Worm (Caenorhabditis elegans) whole organism, late embryonic: ENCODE data around the gene F13B12.6.

ENCODE experiments used
- C08G9.2 ChIP-seq: sonication (generic microtip); optimal IDR thresholded peaks from 2 replicates; lab custom pipeline; 2016; ENCODE audit warnings: mild to moderate bottlenecking, missing genetic modification characterization, moderate library complexity, missing compliant biosample characterization
- C38D4.7 ChIP-seq: fragments of 200-800 bp; sonication (Bioruptor generic); optimal IDR thresholded peaks from 2 replicates; lab custom pipeline; 2018; ENCODE audit warnings: mild to moderate bottlenecking, missing genetic modification characterization, moderate library complexity, missing compliant biosample characterization
- F13H6.1 ChIP-seq: sonication (generic microtip); optimal IDR thresholded peaks from 2 replicates; lab custom pipeline; 2016; ENCODE audit warnings: missing genetic modification characterization, missing compliant biosample characterization
- T23F11.4 ChIP-seq: fragments of 200-800 bp; sonication (Bioruptor generic); optimal IDR thresholded peaks from 2 replicates; lab custom pipeline; 2018; ENCODE audit warnings: mild to moderate bottlenecking, missing genetic modification characterization, missing compliant biosample characterization
- Y22D7AL.16 ChIP-seq: sonication (generic microtip); optimal IDR thresholded peaks from 2 replicates; lab custom pipeline; 2016; ENCODE audit warnings: missing genetic modification characterization, missing compliant biosample characterization
- ceh-14 ChIP-seq: sonication (generic microtip); optimal IDR thresholded peaks from 2 replicates; lab custom pipeline; 2016; ENCODE audit warnings: missing genotype, missing genetic modification characterization, missing compliant biosample characterization
- ceh-18 ChIP-seq: sonication (generic microtip); optimal IDR thresholded peaks from 2 replicates; lab custom pipeline; 2016; ENCODE audit warnings: missing genetic modification characterization, missing compliant biosample characterization
- ceh-2 ChIP-seq: sonication (generic microtip); optimal IDR thresholded peaks from 2 replicates; lab custom pipeline; 2016; ENCODE audit warnings: missing genotype, missing genetic modification characterization, missing compliant biosample characterization
- ceh-24 ChIP-seq: sonication (generic microtip); optimal IDR thresholded peaks from 2 replicates; lab custom pipeline; 2016; ENCODE audit warnings: mild to moderate bottlenecking, missing genetic modification characterization, missing compliant biosample characterization
- ceh-30 ChIP-seq: fragments of 150-350 bp; optimal IDR thresholded peaks from 2 replicates; lab custom pipeline; 2014; ENCODE audit warnings: missing biosample characterization, missing genetic modification characterization
- ceh-31 ChIP-seq: sonication (generic microtip); optimal IDR thresholded peaks from 2 replicates; lab custom pipeline; 2016; ENCODE audit warnings: missing genetic modification characterization, missing compliant biosample characterization
- ceh-34 ChIP-seq: sonication (generic microtip); optimal IDR thresholded peaks from 2 replicates; lab custom pipeline; 2016; ENCODE audit warnings: mild to moderate bottlenecking, missing genetic modification characterization, missing compliant biosample characterization
- ceh-45 ChIP-seq: fragments of 200-800 bp; sonication (Bioruptor generic); IDR thresholded peaks from 2 replicates; pipeline ENCODE4 v1.3.6; 2022; ENCODE audit warnings: missing genetic modification reagents, missing genetic modification characterization, missing compliant biosample characterization
- ceh-48 ChIP-seq: sonication (generic microtip); optimal IDR thresholded peaks from 2 replicates; lab custom pipeline; 2016; ENCODE audit warnings: missing genetic modification characterization, inconsistent platforms, missing compliant biosample characterization
- ceh-9 ChIP-seq: sonication (generic microtip); optimal IDR thresholded peaks from 2 replicates; lab custom pipeline; 2016; ENCODE audit warnings: mild to moderate bottlenecking, missing genetic modification characterization, inconsistent platforms, missing compliant biosample characterization
- che-1 ChIP-seq: sonication (generic microtip); optimal IDR thresholded peaks from 2 replicates; lab custom pipeline; 2016; ENCODE audit warnings: mild to moderate bottlenecking, missing genetic modification characterization, missing compliant biosample characterization
- dmd-4 ChIP-seq: sonication (generic microtip); optimal IDR thresholded peaks from 2 replicates; lab custom pipeline; 2016; ENCODE audit warnings: borderline replicate concordance, missing genetic modification characterization, missing compliant biosample characterization
- elt-2 ChIP-seq: sonication (generic microtip); optimal IDR thresholded peaks from 2 replicates; lab custom pipeline; 2016; ENCODE audit warnings: missing genetic modification reagents, missing genetic modification characterization, missing compliant biosample characterization
- elt-4 ChIP-seq: sonication (generic microtip); optimal IDR thresholded peaks from 2 replicates; lab custom pipeline; 2016; ENCODE audit warnings: missing genetic modification characterization, missing compliant biosample characterization
- ets-4 ChIP-seq: sonication (generic microtip); optimal IDR thresholded peaks from 2 replicates; lab custom pipeline; 2016; ENCODE audit warnings: missing genetic modification characterization, missing compliant biosample characterization
- fax-1 ChIP-seq: sonication (generic microtip); optimal IDR thresholded peaks from 2 replicates; lab custom pipeline; 2016; ENCODE audit warnings: missing genotype, missing genetic modification characterization, missing compliant biosample characterization
- fkh-10 ChIP-seq: fragments of 150-350 bp; optimal IDR thresholded peaks from 2 replicates; lab custom pipeline; 2014; ENCODE audit warnings: missing biosample characterization, missing genetic modification reagents, missing genetic modification characterization
- fkh-6 ChIP-seq: sonication (generic microtip); optimal IDR thresholded peaks from 2 replicates; lab custom pipeline; 2016; ENCODE audit warnings: missing genetic modification characterization, missing compliant biosample characterization
- hlh-15 ChIP-seq: sonication (generic microtip); optimal IDR thresholded peaks from 2 replicates; lab custom pipeline; 2016; ENCODE audit warnings: missing genetic modification characterization, missing compliant biosample characterization
- hlh-6 ChIP-seq: sonication (generic microtip); optimal IDR thresholded peaks from 2 replicates; lab custom pipeline; 2016; ENCODE audit warnings: missing genotype, missing genetic modification characterization, missing compliant biosample characterization
- hlh-8 ChIP-seq: sonication (generic microtip); optimal IDR thresholded peaks from 2 replicates; lab custom pipeline; 2016; ENCODE audit warnings: missing genotype, missing genetic modification characterization, missing compliant biosample characterization
- lin-11 ChIP-seq: fragments of 200-800 bp; sonication (Bioruptor generic); optimal IDR thresholded peaks from 2 replicates; lab custom pipeline; 2018; ENCODE audit warnings: mild to moderate bottlenecking, missing genetic modification characterization, missing compliant biosample characterization
- madf-2 ChIP-seq: sonication (generic microtip); optimal IDR thresholded peaks from 2 replicates; lab custom pipeline; 2017; ENCODE audit warnings: missing genetic modification characterization, missing compliant biosample characterization
- nfya-1 ChIP-seq: sonication (generic microtip); optimal IDR thresholded peaks from 2 replicates; lab custom pipeline; 2017; ENCODE audit warnings: missing genetic modification characterization, mild to moderate bottlenecking, missing compliant biosample characterization, antibody characterized with exemption, moderate library complexity
- nhr-11 ChIP-seq: fragments of 150-350 bp; optimal IDR thresholded peaks from 2 replicates; lab custom pipeline; 2014; ENCODE audit warnings: missing biosample characterization, missing genetic modification characterization
- nhr-232 ChIP-seq: sonication (generic microtip); optimal IDR thresholded peaks from 2 replicates; lab custom pipeline; 2016; ENCODE audit warnings: missing genetic modification characterization, missing compliant biosample characterization
- npax-4 ChIP-seq: sonication (generic microtip); optimal IDR thresholded peaks from 2 replicates; lab custom pipeline; 2016; ENCODE audit warnings: missing genetic modification characterization, missing compliant biosample characterization
- odd-2 ChIP-seq: sonication (generic microtip); optimal IDR thresholded peaks from 2 replicates; lab custom pipeline; 2017; ENCODE audit warnings: antibody characterized with exemption, mild to moderate bottlenecking, missing genetic modification characterization, missing compliant biosample characterization
- pat-9 ChIP-seq: fragments of 200-800 bp; sonication (Bioruptor generic); optimal IDR thresholded peaks from 2 replicates; lab custom pipeline; 2018; ENCODE audit warnings: mild to moderate bottlenecking, missing genetic modification characterization, moderate library complexity, missing compliant biosample characterization
- pha-4 ChIP-seq: fragments of 150-350 bp; optimal IDR thresholded peaks from 2 replicates; lab custom pipeline; 2018; ENCODE audit warnings: missing biosample characterization, missing genetic modification reagents, missing genetic modification characterization
- pqm-1 ChIP-seq: sonication (generic microtip); optimal IDR thresholded peaks from 2 replicates; lab custom pipeline; 2016; ENCODE audit warnings: missing genetic modification characterization, missing compliant biosample characterization
- pros-1 ChIP-seq: fragments of 150-350 bp; optimal IDR thresholded peaks from 2 replicates; lab custom pipeline; 2014; ENCODE audit warnings: missing biosample characterization, missing genetic modification reagents, missing genetic modification characterization
- ref-2 ChIP-seq: sonication (generic microtip); optimal IDR thresholded peaks from 2 replicates; lab custom pipeline; 2016; ENCODE audit warnings: missing genetic modification characterization, missing compliant biosample characterization
- sdc-2 ChIP-seq: sonication (generic microtip); optimal IDR thresholded peaks from 2 replicates; lab custom pipeline; 2016; ENCODE audit warnings: missing genotype, missing genetic modification characterization, missing compliant biosample characterization
- sox-2 ChIP-seq: fragments of 200-800 bp; sonication (Bioruptor generic); IDR thresholded peaks from 2 replicates; pipeline ENCODE4 v1.3.6; 2022; ENCODE audit warnings: missing genetic modification reagents, missing genetic modification characterization, missing compliant biosample characterization
- sox-4 ChIP-seq: sonication (generic microtip); optimal IDR thresholded peaks from 2 replicates; lab custom pipeline; 2017; ENCODE audit warnings: mild to moderate bottlenecking, missing genetic modification characterization, inconsistent platforms, missing compliant biosample characterization
- tbx-2 ChIP-seq: sonication (generic microtip); optimal IDR thresholded peaks from 2 replicates; lab custom pipeline; 2016; ENCODE audit warnings: missing genetic modification characterization, missing compliant biosample characterization
- tbx-7 ChIP-seq: sonication (generic microtip); optimal IDR thresholded peaks from 2 replicates; lab custom pipeline; 2016; ENCODE audit warnings: missing genotype, missing genetic modification characterization, missing compliant biosample characterization
- ttx-3 ChIP-seq: sonication (generic microtip); optimal IDR thresholded peaks from 2 replicates; lab custom pipeline; 2016; ENCODE audit warnings: missing genetic modification reagents, missing genetic modification characterization, missing compliant biosample characterization
- unc-3 ChIP-seq, 2 experiments: fragments of 200-800 bp in 1 of 2; sonication (Bioruptor generic) in 1 of 2; sonication (generic microtip) in 1 of 2; conservative IDR thresholded peaks in 1 of 2; optimal IDR thresholded peaks in 1 of 2; 2 replicates each; pipeline versions ENCODE4 v1.3.6 to Lab custom; 2016 to 2022; ENCODE audit warnings: missing compliant biosample characterization in 2 of 2, missing genetic modification characterization in 2 of 2, missing genetic modification reagents in 1 of 2
- unc-42 ChIP-seq: sonication (generic microtip); optimal IDR thresholded peaks from 2 replicates; lab custom pipeline; 2016; ENCODE audit warnings: missing genotype, missing genetic modification characterization, missing compliant biosample characterization
- unc-55 ChIP-seq: sonication (generic microtip); optimal IDR thresholded peaks from 2 replicates; lab custom pipeline; 2017; ENCODE audit warnings: missing biosample characterization, missing genetic modification reagents, missing genetic modification characterization
- unc-86 ChIP-seq: sonication (generic microtip); optimal IDR thresholded peaks from 2 replicates; lab custom pipeline; 2016; ENCODE audit warnings: missing genetic modification characterization, missing compliant biosample characterization
- zip-5 ChIP-seq: sonication (generic microtip); optimal IDR thresholded peaks from 2 replicates; lab custom pipeline; 2016; ENCODE audit warnings: missing genetic modification characterization, missing compliant biosample characterization
- ztf-16 ChIP-seq: sonication (generic microtip); optimal IDR thresholded peaks from 2 replicates; lab custom pipeline; 2017; ENCODE audit warnings: missing genetic modification characterization, missing compliant biosample characterization

F13B12.6 gene

ce11 chrIV:10374601-10375000, 43.1 kb downstream of the F13B12.6 start, which contains the start of gene mask-1:
mask-1 (plus strand) TSS chrIV:10374901.
- TF ChIP-seq lin-11 (tag; lab: Kevin White, UChicago) (no peak), sdc-2 (tag; lab: Kevin White, UChicago) (no peak), ceh-2 (tag; lab: Kevin White, UChicago) (no peak), npax-4 (tag; lab: Kevin White, UChicago) (no peak), unc-3 (GFP tag; conservative IDR thresholded peaks at IDR 0.05; lab: Robert Waterston, UW) (no peak), unc-3 (tag; optimal IDR thresholded peaks at IDR 0.05; lab: Kevin White, UChicago) (no peak), nhr-232 (tag; lab: Kevin White, UChicago) (no peak), T23F11.4 (GFP tag; lab: Kevin White, UChicago) (no peak), madf-2 (no peak), pha-4 (no peak), unc-86 (no peak), ttx-3 (tag; lab: Kevin White, UChicago) (no peak), nfya-1 (tag; lab: Kevin White, UChicago) (no peak), hlh-15 (tag; lab: Kevin White, UChicago) (no peak), ceh-45 (no peak), che-1 (no peak), ceh-24 (no peak)

- TF ChIP-seq unc-55 (GFP tag; lab: Kevin White, UChicago) (no peak), unc-42 (tag; lab: Kevin White, UChicago) (no peak), fkh-10 (GFP tag; lab: Kevin White, UChicago) (no peak), nhr-232 (tag; lab: Kevin White, UChicago) (no peak), zip-5 (tag; lab: Kevin White, UChicago) (no peak), ceh-18 (tag; lab: Kevin White, UChicago) (no peak), ceh-48 (tag; lab: Kevin White, UChicago) (no peak), pros-1 (no peak), npax-4 (tag; lab: Kevin White, UChicago) (no peak), che-1 (no peak), F13H6.1 (tag; lab: Kevin White, UChicago) (no peak), ceh-2 (tag; lab: Kevin White, UChicago) (no peak), fkh-6 (tag; lab: Kevin White, UChicago) (no peak), unc-3 (GFP tag; conservative IDR thresholded peaks at IDR 0.05; lab: Robert Waterston, UW) (no peak), unc-3 (tag; optimal IDR thresholded peaks at IDR 0.05; lab: Kevin White, UChicago) (no peak), ceh-31 (tag; lab: Kevin White, UChicago) (peak; percentile 30), tbx-7 (tag; lab: Kevin White, UChicago) (no peak), ref-2 (tag; lab: Kevin White, UChicago) (no peak), elt-2 (tag; lab: Kevin White, UChicago) (peak; percentile 34), ceh-9 (no peak), hlh-6 (no peak), ceh-45 (no peak), ets-4 (tag; lab: Kevin White, UChicago) (no peak), ceh-34 (peak; percentile 10), nhr-11 (tag; lab: Kevin White, UChicago) (no peak), T23F11.4 (GFP tag; lab: Kevin White, UChicago) (no peak), Y22D7AL.16 (tag; lab: Kevin White, UChicago) (no peak), C38D4.7 (no peak), pat-9 (tag; lab: Kevin White, UChicago) (no peak), ztf-16 (peak; percentile 7), elt-4 (no peak), C08G9.2 (tag; lab: Kevin White, UChicago) (no peak), lin-11 (tag; lab: Kevin White, UChicago) (peak; percentile 9), ceh-30 (tag; lab: Kevin White, UChicago) (no peak), pqm-1 (no peak), hlh-15 (tag; lab: Kevin White, UChicago) (no peak), fax-1 (tag; lab: Kevin White, UChicago) (peak; percentile 38), sox-2 (no peak), sox-4 (tag; lab: Kevin White, UChicago) (peak; percentile 6), hlh-8 (no peak), tbx-2 (tag; lab: Kevin White, UChicago) (peak; percentile 6), madf-2 (no peak), ceh-14 (tag; lab: Kevin White, UChicago) (no peak), odd-2 (tag; lab: Kevin White, UChicago) (no peak), dmd-4 (tag; lab: Kevin White, UChicago) (no peak)
Observed at ce11 chrIV:10373772-10374288, 43.9 kb downstream of the F13B12.6 start, which contains the start of gene mpz-5. mpz-5 (minus strand) TSS chrIV:10373822.
